Worm (Caenorhabditis elegans): ENCODE data around the gene Y94H6A.12.

The Y94H6A.12 gene

DNA sequence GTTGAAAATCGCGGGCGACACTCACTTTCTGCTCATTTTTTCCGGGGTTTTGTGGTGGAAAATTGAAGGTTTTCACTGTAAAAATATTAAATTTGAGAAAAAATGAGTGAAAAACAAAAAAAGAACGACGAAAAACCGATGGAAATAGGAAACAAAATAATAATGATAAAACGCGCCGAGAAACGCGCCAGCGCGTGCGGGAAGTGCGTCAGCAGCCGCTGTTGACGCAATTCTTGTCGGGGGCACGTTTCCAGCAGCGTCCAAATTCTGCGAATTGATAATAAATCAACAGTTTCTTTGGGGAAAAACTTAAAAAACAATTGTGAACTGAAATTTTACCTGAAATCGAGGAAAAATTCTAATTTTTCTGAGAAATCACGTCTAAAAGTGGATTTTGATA, 12.9 kb upstream of the Y94H6A.12 start, which contains the start of gene ubxn-2 (continued):
- no peak for TF ChIP-seq mel-28 (tag; optimal IDR thresholded peaks at IDR 0.05; ENCODE audit: borderline replicate concordance)
- TF ChIP-seq B0261.1 (tag; optimal IDR thresholded peaks at IDR 0.05): no peak
- TF ChIP-seq K11D2.4 (GFP tag; IDR thresholded peaks at IDR 0.05): peak; percentile 71
- no peak for TF ChIP-seq Y67H2A.10 (GFP tag; conservative IDR thresholded peaks at IDR 0.05)
- peak; percentile 26 for TF ChIP-seq ceh-27 (GFP tag; optimal IDR thresholded peaks at IDR 0.05)
- TF ChIP-seq unc-130 (GFP tag; optimal IDR thresholded peaks at IDR 0.05): peak; percentile 19
- TF ChIP-seq ztf-28 (GFP tag; IDR thresholded peaks at IDR 0.05): no peak
- no peak for TF ChIP-seq nfya-1 (tag; optimal IDR thresholded peaks at IDR 0.05; ENCODE audit: borderline replicate concordance, insufficient read depth)
- no peak for TF ChIP-seq C06A6.2 (GFP tag; conservative IDR thresholded peaks at IDR 0.05)
- TF ChIP-seq ztf-25 (GFP tag; IDR thresholded peaks at IDR 0.05): no peak
- peak; percentile 96 for TF ChIP-seq ztf-18 (tag; optimal IDR thresholded peaks at IDR 0.05)
- TF ChIP-seq unc-62 (GFP tag; optimal IDR thresholded peaks at IDR 0.05): no peak
- peak; percentile 62 for TF ChIP-seq madf-6 (GFP tag; IDR thresholded peaks at IDR 0.05)
- TF ChIP-seq nhr-27 (tag; optimal IDR thresholded peaks at IDR 0.05): no peak
- no peak for TF ChIP-seq egl-44 (GFP tag; IDR thresholded peaks at IDR 0.05)
- TF ChIP-seq mes-4 (tag; optimal IDR thresholded peaks at IDR 0.05): no peak
- no peak for TF ChIP-seq ceh-40 (GFP tag; IDR thresholded peaks at IDR 0.05)
- TF ChIP-seq madf-3 (GFP tag; IDR thresholded peaks at IDR 0.05): 0 out of 2 replicates have a peak, but pooled peaks have one; percentile 60
- TF ChIP-seq B0336.3 (GFP tag; IDR thresholded peaks at IDR 0.05): peak; percentile 73
- no peak for TF ChIP-seq hlh-26 (GFP tag; conservative IDR thresholded peaks at IDR 0.05)
- no peak for TF ChIP-seq K12H6.12 (tag; optimal IDR thresholded peaks at IDR 0.05)
- TF ChIP-seq gei-17 (GFP tag; optimal IDR thresholded peaks at IDR 0.05): peak; percentile 18
- no peak for TF ChIP-seq lir-1 (GFP tag; conservative IDR thresholded peaks at IDR 0.05)
- peak; percentile 65 for TF ChIP-seq F33H1.4 (GFP tag; IDR thresholded peaks at IDR 0.05)
- no peak for TF ChIP-seq snpc-1.1 (tag; optimal IDR thresholded peaks at IDR 0.05; ENCODE audit: insufficient read depth)
- no peak for TF ChIP-seq die-1 (tag; optimal IDR thresholded peaks at IDR 0.05)
- TF ChIP-seq tlf-1 (GFP tag; optimal IDR thresholded peaks at IDR 0.05): peak; percentile 56
- no peak for TF ChIP-seq akir-1 (GFP tag; optimal IDR thresholded peaks at IDR 0.05)
- peak; percentile 52 for TF ChIP-seq lsl-1 (GFP tag; optimal IDR thresholded peaks at IDR 0.05)
- peak; percentile 70 for TF ChIP-seq ztf-26 (tag; optimal IDR thresholded peaks at IDR 0.05)
- peak in 1 of 2 experiments; percentile 1 for TF ChIP-seq rec-8 (tag; optimal IDR thresholded peaks at IDR 0.05)
- no peak for TF ChIP-seq sptf-2 (GFP tag; optimal IDR thresholded peaks at IDR 0.05)
- TF ChIP-seq F57A8.1 (GFP tag; optimal IDR thresholded peaks at IDR 0.05): no peak
- TF ChIP-seq bed-1 (GFP tag; IDR thresholded peaks at IDR 0.05): no peak
- TF ChIP-seq hsf-1 (GFP tag; IDR thresholded peaks at IDR 0.05): peak; percentile 67; the same call in 1 of the 2 replicates
- no peak for TF ChIP-seq Y79H2A.3 (GFP tag; conservative IDR thresholded peaks at IDR 0.05)
- peak; percentile 59 for TF ChIP-seq repo-1 (tag; optimal IDR thresholded peaks at IDR 0.05)
- TF ChIP-seq zfh-2 (GFP tag; conservative IDR thresholded peaks at IDR 0.05): peak; percentile 30; the same call in 1 of the 2 replicates
- TF ChIP-seq attf-6 (GFP tag; IDR thresholded peaks at IDR 0.05): 0 out of 2 replicates have a peak, but pooled peaks have one; percentile 33
- no peak for TF ChIP-seq bed-2 (GFP tag; IDR thresholded peaks at IDR 0.05)
